Fruit fly (Drosophila melanogaster) whole organism, adult: Measurements from ENCODE around the gene Hex-A.

Source experiments
- CG14711 ChIP-seq: fragments of 200-800 bp; sonication (Bioruptor generic); optimal IDR thresholded peaks from 2 replicates; lab custom pipeline; 2018; ENCODE audit warnings: missing biosample characterization, mild to moderate bottlenecking, missing genetic modification characterization, moderate library complexity
- CG7045 ChIP-seq: fragments of 200-800 bp; sonication (Bioruptor generic); optimal IDR thresholded peaks from 2 replicates; lab custom pipeline; 2017; ENCODE audit warnings: missing biosample characterization, mild to moderate bottlenecking, missing genetic modification characterization
- Clk ChIP-seq: fragments of 200-800 bp; sonication (Bioruptor generic); optimal IDR thresholded peaks from 2 replicates; lab custom pipeline; 2017; ENCODE audit warnings: missing biosample characterization, missing genetic modification characterization
- pad ChIP-seq: fragments of 200-800 bp; sonication (Bioruptor generic); optimal IDR thresholded peaks from 3 replicates; lab custom pipeline; 2017; ENCODE audit warnings: missing biosample characterization, missing genetic modification characterization, mild to moderate bottlenecking, moderate library complexity, missing genetic modification reagents
- tj ChIP-seq: fragments of 200-800 bp; sonication (Bioruptor generic); optimal IDR thresholded peaks from 3 replicates; lab custom pipeline; 2017; ENCODE audit warnings: missing biosample characterization, mild to moderate bottlenecking, missing genetic modification characterization, moderate library complexity

- TF ChIP-seq tj (GFP tag; lab: Kevin White, UChicago) = peak; percentile 5
- no peak for TF ChIP-seq CG7045
- TF ChIP-seq Clk = no peak
- no peak for TF ChIP-seq pad (GFP tag; lab: Kevin White, UChicago)
- TF ChIP-seq CG14711 (tag; lab: Kevin White, UChicago) = no peak
Observed at dm6 chrX:9615471-9615870, 30.0 kb downstream of the Hex-A start.
